Worm (Caenorhabditis elegans): ENCODE data around the gene hpo-34.
A peak's percentile ranks its signal among the peaks of the same experiment; 100 is the strongest.

The hpo-34 gene

ce11 chrX:11519016-11519509 lies at the start of gene hpo-34:
Gene hpo-34 (minus strand): TSS chrX:11519066.
- TF ChIP-seq ceh-19 (GFP tag; optimal IDR thresholded peaks at IDR 0.05) (no peak), elt-2 (tag; optimal IDR thresholded peaks at IDR 0.05) (peak; percentile 33), odd-2 (tag; optimal IDR thresholded peaks at IDR 0.05) (no peak), unc-3 (GFP tag; conservative IDR thresholded peaks at IDR 0.05) (no peak), unc-3 (tag; optimal IDR thresholded peaks at IDR 0.05) (no peak), K02D7.2 (tag; optimal IDR thresholded peaks at IDR 0.05) (no peak)

- TF ChIP-seq nfya-1 (tag; optimal IDR thresholded peaks at IDR 0.05) (peak; percentile 48), dve-1 (tag; optimal IDR thresholded peaks at IDR 0.05) (peak; percentile 29), ceh-45 (GFP tag; IDR thresholded peaks at IDR 0.05) (no peak), pros-1 (tag; optimal IDR thresholded peaks at IDR 0.05) (no peak), madf-2 (tag; optimal IDR thresholded peaks at IDR 0.05) (no peak), elt-2 (tag; optimal IDR thresholded peaks at IDR 0.05) (no peak), ceh-31 (tag; optimal IDR thresholded peaks at IDR 0.05) (peak; percentile 47), unc-3 (GFP tag; conservative IDR thresholded peaks at IDR 0.05) (no peak), unc-3 (tag; optimal IDR thresholded peaks at IDR 0.05) (no peak), tbx-2 (tag; optimal IDR thresholded peaks at IDR 0.05) (peak; percentile 29), hlh-30 (tag; optimal IDR thresholded peaks at IDR 0.05; ENCODE audit: insufficient read depth) (peak; percentile 83), zip-5 (tag; optimal IDR thresholded peaks at IDR 0.05) (no peak), T23F11.4 (GFP tag; optimal IDR thresholded peaks at IDR 0.05) (no peak), sox-2 (GFP tag; IDR thresholded peaks at IDR 0.05) (no peak), sdc-2 (tag; optimal IDR thresholded peaks at IDR 0.05) (peak; percentile 3), ceh-34 (tag; optimal IDR thresholded peaks at IDR 0.05) (peak; percentile 16), rnt-1 (tag; optimal IDR thresholded peaks at IDR 0.05) (no peak), C08G9.2 (tag; optimal IDR thresholded peaks at IDR 0.05) (no peak), tbx-7 (tag; optimal IDR thresholded peaks at IDR 0.05) (no peak), F13H6.1 (tag; optimal IDR thresholded peaks at IDR 0.05) (no peak), ceh-18 (tag; optimal IDR thresholded peaks at IDR 0.05) (peak; percentile 8), pax-1 (tag; optimal IDR thresholded peaks at IDR 0.05) (no peak), ttx-3 (tag; optimal IDR thresholded peaks at IDR 0.05) (no peak), pqm-1 (tag; optimal IDR thresholded peaks at IDR 0.05) (no peak), ztf-16 (tag; optimal IDR thresholded peaks at IDR 0.05) (no peak), ceh-9 (tag; optimal IDR thresholded peaks at IDR 0.05) (no peak), ceh-30 (tag; optimal IDR thresholded peaks at IDR 0.05) (no peak), syd-9 (tag; optimal IDR thresholded peaks at IDR 0.05) (no peak), lin-11 (tag; optimal IDR thresholded peaks at IDR 0.05) (no peak), pag-3 (tag; optimal IDR thresholded peaks at IDR 0.05; ENCODE audit: borderline replicate concordance) (no peak), pat-9 (tag; optimal IDR thresholded peaks at IDR 0.05) (no peak), pha-4 (tag; optimal IDR thresholded peaks at IDR 0.05) (no peak), unc-55 (GFP tag; optimal IDR thresholded peaks at IDR 0.05) (peak; percentile 27)
Measured at ce11 chrX:11563663-11564062, 44.8 kb upstream of the hpo-34 start, which contains the start of gene trpp-9. Gene trpp-9 (plus strand): TSS chrX:11563923.

- TF ChIP-seq ref-2 (tag; optimal IDR thresholded peaks at IDR 0.05): no peak
- TF ChIP-seq fax-1 (tag; optimal IDR thresholded peaks at IDR 0.05): no peak
- no peak for TF ChIP-seq fkh-6 (tag; optimal IDR thresholded peaks at IDR 0.05)
- TF ChIP-seq mec-3 (tag; optimal IDR thresholded peaks at IDR 0.05; ENCODE audit: borderline replicate concordance): no peak
- no peak for TF ChIP-seq ceh-2 (tag; optimal IDR thresholded peaks at IDR 0.05)
- no peak for TF ChIP-seq ztf-16 (tag; optimal IDR thresholded peaks at IDR 0.05)
- TF ChIP-seq unc-42 (tag; optimal IDR thresholded peaks at IDR 0.05): no peak
- TF ChIP-seq ttx-3 (tag; optimal IDR thresholded peaks at IDR 0.05): no peak
- TF ChIP-seq ceh-19 (GFP tag; optimal IDR thresholded peaks at IDR 0.05): no peak
- TF ChIP-seq C38D4.7 (GFP tag; optimal IDR thresholded peaks at IDR 0.05): no peak
- TF ChIP-seq pha-2 (tag; optimal IDR thresholded peaks at IDR 0.05): no peak
- no peak for TF ChIP-seq syd-9 (tag; optimal IDR thresholded peaks at IDR 0.05)
- no peak for TF ChIP-seq unc-55 (GFP tag; optimal IDR thresholded peaks at IDR 0.05)
- TF ChIP-seq ceh-6 (GFP tag; optimal IDR thresholded peaks at IDR 0.05): no peak
- no peak for TF ChIP-seq tbx-7 (tag; optimal IDR thresholded peaks at IDR 0.05)
- TF ChIP-seq ceh-22 (tag; optimal IDR thresholded peaks at IDR 0.05): no peak
- TF ChIP-seq K09A11.1 (tag; optimal IDR thresholded peaks at IDR 0.05; ENCODE audit: insufficient read depth): no peak
- no peak for TF ChIP-seq pag-3 (tag; optimal IDR thresholded peaks at IDR 0.05; ENCODE audit: borderline replicate concordance)
- TF ChIP-seq ceh-9 (tag; optimal IDR thresholded peaks at IDR 0.05): no peak
Measured at ce11 chrX:11560615-11561014, 41.7 kb upstream of the hpo-34 start, which contains the start of gene lev-8. Gene lev-8 (plus strand): TSS chrX:11560915.
